Fruit fly (Drosophila melanogaster): ENCODE data around the gene CG7183.

DNA sequence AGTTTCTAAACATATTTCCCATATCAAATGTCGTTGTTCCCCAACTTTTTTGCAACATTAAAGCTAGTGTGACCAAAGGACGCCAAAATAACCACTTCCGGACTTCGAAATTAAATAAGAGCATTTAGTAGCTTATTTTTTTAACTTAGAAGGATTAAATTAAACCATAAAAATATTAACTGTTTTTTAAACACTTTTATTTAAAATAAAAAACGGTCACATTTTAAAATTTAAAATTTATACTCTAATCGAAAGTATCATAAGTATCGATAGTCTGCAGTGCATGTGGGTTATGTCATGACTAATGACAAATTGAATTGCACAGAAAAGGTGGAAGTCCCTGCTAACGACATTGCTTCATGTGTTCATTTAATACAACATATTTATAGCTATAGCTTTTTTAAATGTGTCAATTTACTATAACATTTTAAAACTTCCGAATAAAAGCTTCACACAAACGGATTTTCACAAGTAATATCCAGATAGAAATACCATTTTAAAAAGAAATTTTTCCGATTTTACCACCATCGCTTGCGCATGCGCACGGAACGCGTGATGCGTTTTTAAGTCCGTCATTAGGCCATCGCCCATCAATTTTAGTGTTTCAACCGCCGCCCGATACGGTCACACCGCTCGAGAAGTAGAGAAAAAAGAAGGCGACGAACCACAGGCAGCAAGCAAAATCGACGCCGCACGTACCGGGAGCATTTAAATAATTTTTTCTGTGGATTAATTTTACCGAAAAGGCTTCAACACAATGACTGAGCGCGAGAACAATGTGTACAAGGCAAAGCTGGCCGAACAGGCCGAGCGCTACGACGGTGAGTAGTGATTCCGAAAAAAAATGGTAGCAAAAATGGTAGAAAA lies 21.8 kb upstream of the CG7183 start, which contains the start of the genes CG7156 and 14-3-3epsilon:
- TF ChIP-seq bab1 (GFP tag; optimal IDR thresholded peaks at IDR 0.05), result peak; percentile 50
- no peak for TF ChIP-seq Crg-1 (GFP tag; optimal IDR thresholded peaks at IDR 0.05)
- peak; percentile 52 for TF ChIP-seq CG7101 (tag; optimal IDR thresholded peaks at IDR 0.05)
- no peak for TF ChIP-seq CG11617 (GFP tag; optimal IDR thresholded peaks at IDR 0.05)
- TF ChIP-seq CG7045 (GFP tag; optimal IDR thresholded peaks at IDR 0.05), result peak; percentile 22
- no peak for TF ChIP-seq Clk (GFP tag; optimal IDR thresholded peaks at IDR 0.05)

Measured in whole organism, adult.